Worm (Caenorhabditis elegans) whole organism, L4 larva: ENCODE results near the gene pro-1.

ENCODE experiments used
- F10B5.3 ChIP-seq: sonication (generic microtip); optimal IDR thresholded peaks from 2 replicates; lab custom pipeline; 2016; ENCODE audit warnings: mild to moderate bottlenecking, missing genetic modification characterization, missing compliant biosample characterization
- F26F4.8 ChIP-seq: fragments of 200-800 bp; sonication (Bioruptor generic); conservative IDR thresholded peaks from 2 replicates; pipeline ENCODE4 v1.3.6; 2022; ENCODE audit warnings: missing genetic modification characterization, missing compliant biosample characterization
- F49E8.2 ChIP-seq: sonication (generic microtip); optimal IDR thresholded peaks from 2 replicates; lab custom pipeline; 2016; ENCODE audit warnings: missing compliant biosample characterization, mild to moderate bottlenecking, missing genetic modification characterization, borderline replicate concordance
- T20F7.1 ChIP-seq: fragments of 200-800 bp; sonication (Bioruptor generic); optimal IDR thresholded peaks from 2 replicates; lab custom pipeline; 2018; ENCODE audit warnings: mild to moderate bottlenecking, missing genetic modification characterization, missing compliant biosample characterization
- T26A8.4 ChIP-seq: fragments of 200-800 bp; sonication (Bioruptor generic); IDR thresholded peaks from 2 replicates; pipeline ENCODE4 v1.3.6; 2022; ENCODE audit warnings: missing genetic modification characterization, missing compliant biosample characterization
- Y5F2A.4 ChIP-seq: fragments of 200-800 bp; sonication (Bioruptor generic); optimal IDR thresholded peaks from 2 replicates; lab custom pipeline; 2018; ENCODE audit warnings: mild to moderate bottlenecking, missing genetic modification characterization, missing compliant biosample characterization
- ZK337.2 ChIP-seq: fragments of 200-800 bp; sonication (Bioruptor generic); IDR thresholded peaks from 2 replicates; pipeline ENCODE4 v1.3.6; 2022; ENCODE audit warnings: missing genetic modification reagents, missing genetic modification characterization, missing compliant biosample characterization
- ZK546.5 ChIP-seq, 2 experiments: sonication (generic microtip); optimal IDR thresholded peaks; 2 replicates each; lab custom pipeline; 2017; ENCODE audit warnings: missing biosample characterization in 2 of 2, missing genetic modification characterization in 2 of 2
- aha-1 ChIP-seq: fragments of 150-350 bp; peaks from one replicate; lab custom pipeline; 2014; ENCODE audit warnings: missing biosample characterization, missing genetic modification characterization
- ama-1 ChIP-seq: fragments of 150-350 bp; optimal IDR thresholded peaks from 2 replicates; lab custom pipeline; 2014; ENCODE audit warnings: inconsistent platforms, mixed read lengths
- attf-4 ChIP-seq: sonication (generic microtip); optimal IDR thresholded peaks from 3 replicates; lab custom pipeline; 2017; ENCODE audit warnings: missing biosample characterization, missing genetic modification characterization
- ceh-20 ChIP-seq: fragments of 200-800 bp; sonication (Bioruptor generic); IDR thresholded peaks from 2 replicates; pipeline ENCODE4 v1.3.6; 2022; ENCODE audit warnings: missing genetic modification reagents, missing genetic modification characterization, missing compliant biosample characterization
- cey-2 ChIP-seq: sonication (generic microtip); optimal IDR thresholded peaks from 3 replicates; lab custom pipeline; 2017; ENCODE audit warnings: missing genetic modification characterization, mild to moderate bottlenecking, missing compliant biosample characterization, antibody characterized with exemption, borderline replicate concordance; ENCODE audit not compliant: insufficient read depth
- ctbp-1 ChIP-seq: fragments of 200-800 bp; sonication (Bioruptor generic); IDR thresholded peaks from 2 replicates; pipeline ENCODE4 v1.3.6; 2022; ENCODE audit warnings: missing genetic modification reagents, missing genetic modification characterization, missing compliant biosample characterization
- daf-16 ChIP-seq, 3 experiments: sonication (generic microtip); optimal IDR thresholded peaks; 2 replicates each; lab custom pipeline; 2016 to 2017; ENCODE audit warnings: missing genetic modification characterization in 3 of 3, missing genetic modification reagents in 3 of 3, mild to moderate bottlenecking in 2 of 3, missing compliant biosample characterization in 2 of 3, missing biosample characterization in 1 of 3, moderate library complexity in 1 of 3
- daf-19 ChIP-seq: fragments of 200-800 bp; sonication (Bioruptor generic); conservative IDR thresholded peaks from 2 replicates; pipeline ENCODE4 v1.3.6; 2022; ENCODE audit warnings: missing genetic modification characterization, missing compliant biosample characterization
- dmd-6 ChIP-seq: fragments of 200-800 bp; sonication (Bioruptor generic); IDR thresholded peaks from 2 replicates; pipeline ENCODE4 v1.3.6; 2022; ENCODE audit warnings: missing genetic modification reagents, missing genetic modification characterization, missing compliant biosample characterization
- dmd-8 ChIP-seq: fragments of 200-800 bp; sonication (Bioruptor generic); IDR thresholded peaks from 2 replicates; pipeline ENCODE4 v1.3.6; 2022; ENCODE audit warnings: missing genetic modification characterization, missing compliant biosample characterization
- dpl-1 ChIP-seq: fragments of 150-350 bp; optimal IDR thresholded peaks from 2 replicates; lab custom pipeline; 2014; ENCODE audit warnings: missing biosample characterization, missing genetic modification reagents, missing genetic modification characterization
- egl-27 ChIP-seq: sonication (generic microtip); optimal IDR thresholded peaks from 3 replicates; lab custom pipeline; 2017; ENCODE audit warnings: missing biosample characterization, missing genetic modification reagents, missing genetic modification characterization
- hlh-30 ChIP-seq: sonication (generic microtip); optimal IDR thresholded peaks from 2 replicates; lab custom pipeline; 2017; ENCODE audit warnings: antibody characterized with exemption, mild to moderate bottlenecking, missing genetic modification characterization, missing compliant biosample characterization; ENCODE audit not compliant: insufficient read depth
- lim-7 ChIP-seq: fragments of 200-800 bp; sonication (Bioruptor generic); IDR thresholded peaks from 2 replicates; pipeline ENCODE4 v1.3.6; 2022; ENCODE audit warnings: missing genetic modification characterization, missing compliant biosample characterization
- lin-13 ChIP-seq: fragments of 150-350 bp; optimal IDR thresholded peaks from 2 replicates; lab custom pipeline; 2014; ENCODE audit warnings: missing biosample characterization, missing genetic modification reagents, missing genetic modification characterization
- lin-38 ChIP-seq: fragments of 200-800 bp; sonication (Bioruptor generic); IDR thresholded peaks from 2 replicates; pipeline ENCODE4 v1.3.6; 2022; ENCODE audit warnings: missing genetic modification reagents, missing genetic modification characterization, missing compliant biosample characterization
- lin-39 ChIP-seq: fragments of 150-350 bp; optimal IDR thresholded peaks from 2 replicates; lab custom pipeline; 2014; ENCODE audit warnings: missing biosample characterization, missing genetic modification reagents, missing genetic modification characterization
- lsy-2 ChIP-seq, 2 experiments: fragments of 150-350 bp in 1 of 2; sonication (generic microtip) in 1 of 2; optimal IDR thresholded peaks; 2 replicates each; lab custom pipeline; 2014 to 2017; ENCODE audit warnings: missing biosample characterization in 2 of 2, missing genetic modification characterization in 2 of 2
- mdt-29 ChIP-seq: fragments of 200-800 bp; sonication (Bioruptor generic); IDR thresholded peaks from 2 replicates; pipeline ENCODE4 v1.3.6; 2022; ENCODE audit warnings: missing genetic modification reagents, missing genetic modification characterization, missing compliant biosample characterization
- mep-1 ChIP-seq: fragments of 150-350 bp; sonication (generic microtip); optimal IDR thresholded peaks from 3 replicates; lab custom pipeline; 2014; ENCODE audit warnings: missing biosample characterization, missing genetic modification characterization
- mes-2 ChIP-seq: sonication (generic microtip); optimal IDR thresholded peaks from 2 replicates; lab custom pipeline; 2016; ENCODE audit warnings: missing genotype, mild to moderate bottlenecking, missing genetic modification characterization, missing compliant biosample characterization; ENCODE audit not compliant: poor library complexity, severe bottlenecking
- nhr-102 ChIP-seq: sonication (generic microtip); optimal IDR thresholded peaks from 2 replicates; lab custom pipeline; 2016; ENCODE audit warnings: mild to moderate bottlenecking, missing genetic modification characterization, moderate library complexity, missing compliant biosample characterization
- nhr-11 ChIP-seq: fragments of 150-350 bp; optimal IDR thresholded peaks from 2 replicates; lab custom pipeline; 2014; ENCODE audit warnings: missing biosample characterization, missing genetic modification characterization
- nhr-25 ChIP-seq: sonication (generic microtip); optimal IDR thresholded peaks from 2 replicates; lab custom pipeline; 2017; ENCODE audit warnings: missing genetic modification characterization, mild to moderate bottlenecking, missing compliant biosample characterization, antibody characterized with exemption, moderate library complexity, borderline replicate concordance; ENCODE audit not compliant: insufficient read depth
- nhr-42 ChIP-seq: fragments of 200-800 bp; sonication (Bioruptor generic); IDR thresholded peaks from 2 replicates; pipeline ENCODE4 v1.3.6; 2022; ENCODE audit warnings: missing genetic modification characterization, missing compliant biosample characterization
- nhr-77 ChIP-seq: fragments of 150-350 bp; optimal IDR thresholded peaks from 2 replicates; lab custom pipeline; 2014; ENCODE audit warnings: missing biosample characterization, missing genetic modification characterization
- pqm-1 ChIP-seq: sonication (generic microtip); optimal IDR thresholded peaks from 2 replicates; lab custom pipeline; 2017; ENCODE audit warnings: missing biosample characterization, missing genetic modification characterization
- set-16 ChIP-seq: fragments of 200-800 bp; sonication (Bioruptor generic); IDR thresholded peaks from 2 replicates; pipeline ENCODE4 v1.3.6; 2022; ENCODE audit warnings: missing genetic modification reagents, missing genetic modification characterization, missing compliant biosample characterization
- skn-1 ChIP-seq: fragments of 150-350 bp; optimal IDR thresholded peaks from 2 replicates; lab custom pipeline; 2014; ENCODE audit warnings: missing biosample characterization, missing genetic modification characterization
- snpc-1.2 ChIP-seq: fragments of 200-800 bp; sonication (Bioruptor generic); IDR thresholded peaks from 2 replicates; pipeline ENCODE4 v1.3.6; 2022; ENCODE audit warnings: missing genetic modification reagents, missing genetic modification characterization, missing compliant biosample characterization
- snpc-4 ChIP-seq: fragments of 150-350 bp; optimal IDR thresholded peaks from 2 replicates; lab custom pipeline; 2014; ENCODE audit warnings: missing biosample characterization, missing genetic modification characterization
- tag-97 ChIP-seq: fragments of 200-800 bp; sonication (Bioruptor generic); IDR thresholded peaks from 2 replicates; pipeline ENCODE4 v1.3.6; 2022; ENCODE audit warnings: missing genetic modification characterization, missing compliant biosample characterization
- tra-1 ChIP-seq: fragments of 200-800 bp; sonication (Bioruptor generic); IDR thresholded peaks from 2 replicates; pipeline ENCODE4 v1.3.6; 2022; ENCODE audit warnings: missing genetic modification reagents, missing genetic modification characterization, missing compliant biosample characterization
- unc-62 ChIP-seq, 3 experiments: fragments of 150-350 bp in 1 of 3; sonication (generic microtip); optimal IDR thresholded peaks in 2 of 3; peaks in 1 of 3; 1 replicate in 1 of 3; 2 replicates in 2 of 3; lab custom pipeline; 2014 to 2017; ENCODE audit warnings: missing biosample characterization in 3 of 3, missing genetic modification characterization in 3 of 3, missing genetic modification reagents in 3 of 3, missing genotype in 1 of 3
- vab-7 ChIP-seq: fragments of 200-800 bp; sonication (Bioruptor generic); IDR thresholded peaks from 2 replicates; pipeline ENCODE4 v1.3.6; 2022; ENCODE audit warnings: missing genetic modification reagents, missing genetic modification characterization, missing compliant biosample characterization
- zfp-3 ChIP-seq: fragments of 200-800 bp; sonication (Bioruptor generic); conservative IDR thresholded peaks from 2 replicates; pipeline ENCODE4 v1.3.6; 2022; ENCODE audit warnings: missing genetic modification reagents, missing genetic modification characterization, missing compliant biosample characterization
- zip-2 ChIP-seq: fragments of 150-350 bp; optimal IDR thresholded peaks from 2 replicates; lab custom pipeline; 2014; ENCODE audit warnings: missing biosample characterization, missing genetic modification characterization

Gene pro-1

DNA sequence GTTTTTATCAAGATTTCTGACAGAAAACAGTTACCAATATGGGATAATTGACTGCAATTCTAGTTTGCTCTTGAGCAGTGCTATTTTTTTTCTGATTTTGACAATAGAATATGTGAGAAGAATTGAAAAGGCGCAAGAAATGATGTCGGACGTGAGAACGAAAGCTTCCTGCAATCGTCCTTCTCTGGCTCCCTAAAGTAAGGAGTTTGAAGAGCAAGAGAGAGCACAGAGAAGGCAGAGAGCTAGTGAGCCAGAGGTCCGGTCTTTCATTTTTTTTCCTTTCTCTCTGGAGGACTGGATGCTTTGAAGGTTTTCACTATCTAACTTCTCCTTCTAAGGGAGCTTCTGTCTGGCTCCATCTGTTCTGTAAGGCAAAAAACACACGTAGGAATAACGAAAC, 8.4 kb upstream of the pro-1 start:
- peak; percentile 73 for TF ChIP-seq ama-1 (lab: Kevin White, UChicago)
- no peak for TF ChIP-seq ZK546.5 (tag; optimal IDR thresholded peaks at IDR 0.05; lab: Kevin White, UChicago)
- TF ChIP-seq mdt-29 (GFP tag; lab: Robert Waterston, UW): 0 out of 2 replicates have a peak, but pooled peaks have one; percentile 36
- TF ChIP-seq F10B5.3 (tag; lab: Kevin White, UChicago): no peak
- no peak for TF ChIP-seq hlh-30 (tag; lab: Kevin White, UChicago)
- no peak for TF ChIP-seq daf-16 (GFP tag; optimal IDR thresholded peaks at IDR 0.05; lab: Kevin White, UChicago)
- peak; percentile 16 for TF ChIP-seq daf-16 (tag; optimal IDR thresholded peaks at IDR 0.05; lab: Kevin White, UChicago)
- peak in 1 of 2 experiments; percentile 27 for TF ChIP-seq lsy-2 (tag; optimal IDR thresholded peaks at IDR 0.05; lab: Kevin White, UChicago)
- TF ChIP-seq lim-7 (GFP tag; lab: Robert Waterston, UW): no peak
- no peak for TF ChIP-seq attf-4 (tag; lab: Kevin White, UChicago)
- peak in 1 of 2 experiments; percentile 84 for TF ChIP-seq unc-62 (GFP tag; optimal IDR thresholded peaks at IDR 0.05 in 1 of 2; lab: Kevin White, UChicago)
- TF ChIP-seq unc-62 (tag; optimal IDR thresholded peaks at IDR 0.05; lab: Kevin White, UChicago): no peak
- TF ChIP-seq aha-1 (tag; lab: Kevin White, UChicago): peak; percentile 98
- TF ChIP-seq T26A8.4 (GFP tag; lab: Robert Waterston, UW): no peak; the same call in 1 of the 2 replicates
- TF ChIP-seq dmd-8 (GFP tag; lab: Robert Waterston, UW): no peak
- no peak for TF ChIP-seq snpc-4 (tag; lab: Kevin White, UChicago)
- TF ChIP-seq nhr-25 (tag; lab: Kevin White, UChicago): no peak
- TF ChIP-seq set-16: peak; percentile 37; the same call in 1 of the 2 replicates
- no peak for TF ChIP-seq nhr-11
- no peak for TF ChIP-seq nhr-77
- no peak for TF ChIP-seq F26F4.8 (GFP tag; lab: Robert Waterston, UW)
- TF ChIP-seq dmd-6 (GFP tag; lab: Robert Waterston, UW): no peak
- TF ChIP-seq mep-1 (tag; lab: Kevin White, UChicago): no peak
- no peak for TF ChIP-seq daf-19 (GFP tag; lab: Robert Waterston, UW)
- no peak for TF ChIP-seq dpl-1
- no peak for TF ChIP-seq T20F7.1 (GFP tag; lab: Kevin White, UChicago)
- 0 out of 2 replicates have a peak, but pooled peaks have one; percentile 7 for TF ChIP-seq snpc-1.2 (GFP tag; lab: Robert Waterston, UW)
- TF ChIP-seq nhr-102 (tag; lab: Kevin White, UChicago): no peak
- TF ChIP-seq lin-39 (tag; lab: Kevin White, UChicago): no peak
- no peak for TF ChIP-seq lin-38 (GFP tag; lab: Robert Waterston, UW)
- TF ChIP-seq vab-7 (GFP tag; lab: Robert Waterston, UW): no peak
- no peak for TF ChIP-seq tag-97 (GFP tag; lab: Robert Waterston, UW)

- TF ChIP-seq ceh-20 (GFP tag; lab: Robert Waterston, UW) (peak; percentile 61; the same call in 1 of the 2 replicates), nhr-77 (peak; percentile 49), skn-1 (no peak), ZK546.5 (tag; optimal IDR thresholded peaks at IDR 0.05; lab: Kevin White, UChicago) (no peak), lin-39 (tag; lab: Kevin White, UChicago) (peak; percentile 76), tra-1 (GFP tag; lab: Robert Waterston, UW) (peak; percentile 31; the same call in 1 of the 2 replicates), ZK337.2 (GFP tag; lab: Robert Waterston, UW) (no peak), set-16 (peak; percentile 96), zfp-3 (GFP tag; lab: Robert Waterston, UW) (peak; percentile 84), pqm-1 (tag; lab: Kevin White, UChicago) (no peak), nhr-102 (tag; lab: Kevin White, UChicago) (peak; percentile 32), cey-2 (tag; lab: Kevin White, UChicago) (peak; percentile 69), mes-2 (peak; percentile 78), attf-4 (tag; lab: Kevin White, UChicago) (no peak), F49E8.2 (tag; lab: Kevin White, UChicago) (no peak), ctbp-1 (GFP tag; lab: Robert Waterston, UW) (peak; percentile 86), Y5F2A.4 (GFP tag; lab: Kevin White, UChicago) (no peak), lim-7 (GFP tag; lab: Robert Waterston, UW) (peak; percentile 74), egl-27 (tag; lab: Kevin White, UChicago) (no peak), lin-13 (GFP tag; lab: Kevin White, UChicago) (peak; percentile 20), nhr-42 (peak; percentile 74), zip-2 (tag; lab: Kevin White, UChicago) (no peak), lin-38 (GFP tag; lab: Robert Waterston, UW) (peak; percentile 66)
These were observed 7.2 kb upstream of the pro-1 start for ce11 chrII:10548778-10549671.
